Fruit fly (Drosophila melanogaster) Kc167 (cell line): ENCODE data around the gene CecC.

Experiments
- Myc ChIP-seq: fragments of >200 bp; optimal IDR thresholded peaks from 2 replicates; lab custom pipeline; 2017; ENCODE audit warnings: missing external identifiers
- Sin3A ChIP-seq: fragments of >200 bp; optimal IDR thresholded peaks from 2 replicates; lab custom pipeline; 2018; ENCODE audit warnings: missing external identifiers
- h ChIP-seq: fragments of >200 bp; optimal IDR thresholded peaks from 3 replicates; lab custom pipeline; 2018; ENCODE audit warnings: missing external identifiers
- insv ChIP-seq: fragments of >200 bp; optimal IDR thresholded peaks from 3 replicates; lab custom pipeline; 2018; ENCODE audit warnings: missing external identifiers
- psq ChIP-seq: fragments of >200 bp; optimal IDR thresholded peaks from 2 replicates; lab custom pipeline; 2017; ENCODE audit warnings: missing external identifiers

dm6 chr3R:30257588-30257987, 41.3 kb downstream of the CecC start:
- TF ChIP-seq h: no peak
- TF ChIP-seq psq: no peak
- TF ChIP-seq Sin3A (lab: Kevin White, UChicago): no peak
- TF ChIP-seq Myc (lab: Kevin White, UChicago): no peak
- TF ChIP-seq insv: no peak
